Worm (Caenorhabditis elegans) whole organism, L2 larva: ENCODE results near the gene hsp-16.41.

Source experiments
- ceh-82 ChIP-seq: fragments of 150-350 bp; optimal IDR thresholded peaks from 2 replicates; lab custom pipeline; 2014; ENCODE audit warnings: missing biosample characterization, missing genetic modification characterization
- elt-1 ChIP-seq: fragments of 150-350 bp; optimal IDR thresholded peaks from 2 replicates; lab custom pipeline; 2014; ENCODE audit warnings: missing biosample characterization, missing genetic modification characterization
- elt-3 ChIP-seq: sonication (generic microtip); optimal IDR thresholded peaks from 2 replicates; lab custom pipeline; 2017; ENCODE audit warnings: missing biosample characterization, missing genetic modification characterization
- mdl-1 ChIP-seq, 2 experiments: fragments of 150-350 bp in 1 of 2; sonication (generic microtip) in 1 of 2; optimal IDR thresholded peaks; 2 replicates each; lab custom pipeline; 2017; ENCODE audit warnings: missing biosample characterization in 2 of 2, missing genetic modification characterization in 2 of 2
- nhr-11 ChIP-seq: fragments of 150-350 bp; optimal IDR thresholded peaks from 2 replicates; lab custom pipeline; 2014; ENCODE audit warnings: missing biosample characterization, missing genetic modification characterization
- nhr-77 ChIP-seq: fragments of 150-350 bp; optimal IDR thresholded peaks from 2 replicates; lab custom pipeline; 2014; ENCODE audit warnings: missing biosample characterization, missing genetic modification characterization
- sma-9 ChIP-seq, 2 experiments: fragments of 150-350 bp in 1 of 2; sonication (generic microtip) in 1 of 2; optimal IDR thresholded peaks; 2 replicates each; lab custom pipeline; 2014 to 2016; ENCODE audit warnings: missing genetic modification characterization in 2 of 2, mild to moderate bottlenecking in 1 of 2, missing biosample characterization in 1 of 2, missing compliant biosample characterization in 1 of 2, missing genetic modification reagents in 1 of 2, moderate library complexity in 1 of 2
- zag-1 ChIP-seq: fragments of 150-350 bp; optimal IDR thresholded peaks from 2 replicates; lab custom pipeline; 2014; ENCODE audit warnings: missing biosample characterization, missing genetic modification characterization
- ztf-11 ChIP-seq: sonication (generic microtip); optimal IDR thresholded peaks from 2 replicates; lab custom pipeline; 2017; ENCODE audit warnings: missing biosample characterization, missing genetic modification characterization

DNA sequence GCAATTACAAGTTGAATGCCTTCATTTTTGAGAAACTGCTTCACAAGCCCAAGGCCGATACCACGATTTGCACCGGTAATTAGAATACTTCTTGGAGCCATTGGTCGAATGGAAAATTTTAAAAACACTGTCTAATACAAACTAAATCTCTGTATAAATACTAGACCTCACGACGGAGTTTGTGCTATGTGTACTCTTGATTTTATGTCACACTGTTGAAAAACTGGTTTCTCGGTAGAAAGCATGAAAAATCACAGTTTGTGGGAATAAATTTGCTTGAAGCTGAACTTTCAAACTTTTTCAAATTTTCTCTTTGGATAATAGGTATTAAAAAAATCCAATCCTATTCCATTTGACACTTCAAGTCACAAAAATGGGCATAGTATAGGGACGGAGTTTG, 49.4 kb upstream of the hsp-16.41 start, which contains the start of gene ZK697.14:
- TF ChIP-seq nhr-77 (tag; lab: Kevin White, UChicago) (no peak), mdl-1 (tag; optimal IDR thresholded peaks at IDR 0.05; lab: Kevin White, UChicago) (no peak), elt-3 (no peak), ceh-82 (tag; lab: Kevin White, UChicago) (no peak), elt-1 (tag; lab: Kevin White, UChicago) (no peak), sma-9 (GFP tag; optimal IDR thresholded peaks at IDR 0.05; lab: Kevin White, UChicago) (no peak), sma-9 (tag; optimal IDR thresholded peaks at IDR 0.05; lab: Kevin White, UChicago) (no peak), nhr-11 (tag; lab: Kevin White, UChicago) (no peak), zag-1 (tag; lab: Kevin White, UChicago) (no peak), ztf-11 (tag; lab: Kevin White, UChicago) (no peak)
